Fruit fly (Drosophila melanogaster) whole organism, pupa: ENCODE data around the gene ND-39.

Experiments
- CG10348 ChIP-seq: fragments of 200-800 bp; sonication (Bioruptor generic); IDR thresholded peaks from 2 replicates; pipeline ENCODE4 v1.3.6; 2022; ENCODE audit warnings: missing biosample characterization, missing genetic modification characterization
- CG12605 ChIP-seq: fragments of 200-800 bp; sonication (Bioruptor generic); IDR thresholded peaks from 2 replicates; pipeline ENCODE4 v1.3.6; 2022; ENCODE audit warnings: missing biosample characterization, missing genetic modification characterization
- CG13204 ChIP-seq: fragments of 200-800 bp; sonication (Bioruptor generic); optimal IDR thresholded peaks from 2 replicates; lab custom pipeline; 2018; ENCODE audit warnings: missing biosample characterization, mild to moderate bottlenecking, missing genetic modification characterization, moderate library complexity
- CG14655 ChIP-seq: fragments of 200-800 bp; sonication (Bioruptor generic); optimal IDR thresholded peaks from 3 replicates; lab custom pipeline; 2017; ENCODE audit warnings: mild to moderate bottlenecking, missing biosample characterization, missing genetic modification reagents, missing genetic modification characterization
- CG15710 ChIP-seq: fragments of 200-800 bp; sonication (Bioruptor generic); optimal IDR thresholded peaks from 2 replicates; lab custom pipeline; 2018; ENCODE audit warnings: missing biosample characterization, mild to moderate bottlenecking, missing genetic modification characterization, moderate library complexity
- CG17806 ChIP-seq: fragments of 200-800 bp; sonication (Bioruptor generic); optimal IDR thresholded peaks from 2 replicates; lab custom pipeline; 2018; ENCODE audit warnings: missing biosample characterization, mild to moderate bottlenecking, missing genetic modification characterization, moderate library complexity
- CG32121 ChIP-seq: fragments of 200-800 bp; sonication (Bioruptor generic); IDR thresholded peaks from 2 replicates; pipeline ENCODE4 v1.3.6; 2022; ENCODE audit warnings: missing biosample characterization, missing genetic modification characterization
- CG34367 ChIP-seq: fragments of 200-800 bp; sonication (Bioruptor generic); optimal IDR thresholded peaks from 2 replicates; lab custom pipeline; 2018; ENCODE audit warnings: missing biosample characterization, mild to moderate bottlenecking, missing genetic modification characterization
- CG4496 ChIP-seq: fragments of 200-800 bp; sonication (Bioruptor generic); IDR thresholded peaks from 3 replicates; pipeline ENCODE4 v1.3.6; 2022; ENCODE audit warnings: missing biosample characterization, missing genetic modification characterization
- CG8159 ChIP-seq: fragments of 200-800 bp; sonication (Bioruptor generic); optimal IDR thresholded peaks from 3 replicates; lab custom pipeline; 2018; ENCODE audit warnings: missing biosample characterization, mild to moderate bottlenecking, missing genetic modification characterization, moderate library complexity
- CG8301 ChIP-seq: fragments of 200-800 bp; sonication (Bioruptor generic); optimal IDR thresholded peaks from 2 replicates; lab custom pipeline; 2018; ENCODE audit warnings: missing biosample characterization, mild to moderate bottlenecking, missing genetic modification characterization
- CG9948 ChIP-seq: fragments of 200-800 bp; sonication (Bioruptor generic); optimal IDR thresholded peaks from 2 replicates; lab custom pipeline; 2018; ENCODE audit warnings: missing biosample characterization, mild to moderate bottlenecking, missing genetic modification characterization, moderate library complexity
- D1 ChIP-seq: fragments of 200-800 bp; sonication (Bioruptor generic); optimal IDR thresholded peaks from 2 replicates; lab custom pipeline; 2018; ENCODE audit warnings: missing biosample characterization, mild to moderate bottlenecking, missing genetic modification characterization, moderate library complexity
- EcR ChIP-seq: fragments of 200-800 bp; sonication (Bioruptor generic); optimal IDR thresholded peaks from 3 replicates; lab custom pipeline; 2019; ENCODE audit warnings: missing biosample characterization, missing genetic modification characterization, mild to moderate bottlenecking, moderate library complexity, missing genetic modification reagents
- Ets98B ChIP-seq: fragments of 200-800 bp; sonication (Bioruptor generic); IDR thresholded peaks from 2 replicates; pipeline ENCODE4 v1.3.6; 2022; ENCODE audit warnings: missing biosample characterization, missing genetic modification characterization
- Pif1A ChIP-seq: fragments of 200-800 bp; sonication (Bioruptor generic); optimal IDR thresholded peaks from 3 replicates; lab custom pipeline; 2016; ENCODE audit warnings: missing biosample characterization, missing genetic modification characterization
- Pif1B ChIP-seq: fragments of 200-800 bp; sonication (Bioruptor generic); optimal IDR thresholded peaks from 3 replicates; lab custom pipeline; 2016; ENCODE audit warnings: missing biosample characterization, missing genetic modification characterization
- Snoo ChIP-seq: fragments of 200-800 bp; sonication (Bioruptor generic); optimal IDR thresholded peaks from 3 replicates; lab custom pipeline; 2017; ENCODE audit warnings: missing biosample characterization, mild to moderate bottlenecking, missing genetic modification characterization, inconsistent platforms
- fd96Ca ChIP-seq: fragments of 200-800 bp; sonication (Bioruptor generic); IDR thresholded peaks from 3 replicates; pipeline ENCODE4 v1.3.6; 2022; ENCODE audit warnings: missing biosample characterization, missing genetic modification characterization
- gl ChIP-seq: fragments of 200-800 bp; sonication (Bioruptor generic); optimal IDR thresholded peaks from 2 replicates; lab custom pipeline; 2018; ENCODE audit warnings: missing biosample characterization, mild to moderate bottlenecking, missing genetic modification characterization
- rn ChIP-seq: fragments of 200-800 bp; sonication (Bioruptor generic); IDR thresholded peaks from 2 replicates; pipeline ENCODE4 v1.3.6; 2022; ENCODE audit warnings: missing biosample characterization, missing genetic modification characterization

Gene ND-39

dm6 chr3L:20493417-20494261, 1.8 kb downstream of the ND-39 start:
- TF ChIP-seq CG14655 (peak; percentile 85), CG8159 (tag; lab: Kevin White, UChicago) (peak; percentile 90), CG34367 (tag; lab: Kevin White, UChicago) (peak; percentile 83), gl (tag; lab: Kevin White, UChicago) (peak; percentile 18), Snoo (tag; lab: Kevin White, UChicago) (peak; percentile 89), CG12605 (GFP tag; lab: Robert Waterston, UW) (peak; percentile 88), CG15710 (peak; percentile 89), fd96Ca (GFP tag; lab: Robert Waterston, UW) (no peak), CG17806 (tag; lab: Kevin White, UChicago) (peak; percentile 85), Pif1B (GFP tag; lab: Kevin White, UChicago) (peak; percentile 84), CG9948 (peak; percentile 81), rn (GFP tag; lab: Robert Waterston, UW) (0 out of 2 replicates have a peak, but pooled peaks have one; percentile 35), D1 (tag; lab: Kevin White, UChicago) (peak; percentile 67), CG13204 (no peak), CG8301 (peak; percentile 82), CG32121 (GFP tag; lab: Robert Waterston, UW) (peak; percentile 92), Pif1A (GFP tag; lab: Kevin White, UChicago) (peak; percentile 83), Ets98B (GFP tag; lab: Robert Waterston, UW) (peak; percentile 87), CG10348 (GFP tag; lab: Robert Waterston, UW) (0 out of 2 replicates have a peak, but pooled peaks have one; percentile 7), CG4496 (GFP tag; lab: Robert Waterston, UW) (peak; percentile 86), EcR (GFP tag; lab: Kevin White, UChicago) (peak; percentile 36)

dm6 chr3L:20494262-20494601, 2.4 kb downstream of the ND-39 start:
- TF ChIP-seq CG4496 (GFP tag; lab: Robert Waterston, UW) = no peak
- TF ChIP-seq Ets98B (GFP tag; lab: Robert Waterston, UW) = peak; percentile 24
- TF ChIP-seq CG34367 (tag; lab: Kevin White, UChicago) = no peak
- TF ChIP-seq Pif1A (GFP tag; lab: Kevin White, UChicago) = no peak
- no peak for TF ChIP-seq CG15710
- TF ChIP-seq CG8159 (tag; lab: Kevin White, UChicago) = no peak
- no peak for TF ChIP-seq CG9948
- TF ChIP-seq CG14655 = no peak
- TF ChIP-seq CG12605 (GFP tag; lab: Robert Waterston, UW) = no peak
- peak; percentile 23; the same call in 1 of the 2 replicates for TF ChIP-seq CG32121 (GFP tag; lab: Robert Waterston, UW)
- no peak for TF ChIP-seq D1 (tag; lab: Kevin White, UChicago)
- TF ChIP-seq EcR (GFP tag; lab: Kevin White, UChicago) = no peak
- TF ChIP-seq fd96Ca (GFP tag; lab: Robert Waterston, UW) = no peak
- no peak for TF ChIP-seq gl (tag; lab: Kevin White, UChicago)
- TF ChIP-seq CG8301 = peak; percentile 7
- TF ChIP-seq CG10348 (GFP tag; lab: Robert Waterston, UW) = no peak
- no peak for TF ChIP-seq CG13204
- no peak for TF ChIP-seq CG17806 (tag; lab: Kevin White, UChicago)
- no peak for TF ChIP-seq Pif1B (GFP tag; lab: Kevin White, UChicago)

- no peak for TF ChIP-seq D1 (tag; lab: Kevin White, UChicago)
- TF ChIP-seq CG34367 (tag; lab: Kevin White, UChicago) = no peak
- no peak for TF ChIP-seq CG4496 (GFP tag; lab: Robert Waterston, UW)
- no peak for TF ChIP-seq CG8159 (tag; lab: Kevin White, UChicago)
- no peak for TF ChIP-seq Snoo (tag; lab: Kevin White, UChicago)
- no peak for TF ChIP-seq Ets98B (GFP tag; lab: Robert Waterston, UW)
- TF ChIP-seq CG8301 = no peak
- TF ChIP-seq gl (tag; lab: Kevin White, UChicago) = no peak
- TF ChIP-seq CG32121 (GFP tag; lab: Robert Waterston, UW) = no peak
- TF ChIP-seq CG9948 = no peak
Observed at dm6 chr3L:20494780-20495591, 3.1 kb downstream of the ND-39 start, which contains the start of gene ZnT77C. ZnT77C (minus strand) TSS chr3L:20494921.

DNA sequence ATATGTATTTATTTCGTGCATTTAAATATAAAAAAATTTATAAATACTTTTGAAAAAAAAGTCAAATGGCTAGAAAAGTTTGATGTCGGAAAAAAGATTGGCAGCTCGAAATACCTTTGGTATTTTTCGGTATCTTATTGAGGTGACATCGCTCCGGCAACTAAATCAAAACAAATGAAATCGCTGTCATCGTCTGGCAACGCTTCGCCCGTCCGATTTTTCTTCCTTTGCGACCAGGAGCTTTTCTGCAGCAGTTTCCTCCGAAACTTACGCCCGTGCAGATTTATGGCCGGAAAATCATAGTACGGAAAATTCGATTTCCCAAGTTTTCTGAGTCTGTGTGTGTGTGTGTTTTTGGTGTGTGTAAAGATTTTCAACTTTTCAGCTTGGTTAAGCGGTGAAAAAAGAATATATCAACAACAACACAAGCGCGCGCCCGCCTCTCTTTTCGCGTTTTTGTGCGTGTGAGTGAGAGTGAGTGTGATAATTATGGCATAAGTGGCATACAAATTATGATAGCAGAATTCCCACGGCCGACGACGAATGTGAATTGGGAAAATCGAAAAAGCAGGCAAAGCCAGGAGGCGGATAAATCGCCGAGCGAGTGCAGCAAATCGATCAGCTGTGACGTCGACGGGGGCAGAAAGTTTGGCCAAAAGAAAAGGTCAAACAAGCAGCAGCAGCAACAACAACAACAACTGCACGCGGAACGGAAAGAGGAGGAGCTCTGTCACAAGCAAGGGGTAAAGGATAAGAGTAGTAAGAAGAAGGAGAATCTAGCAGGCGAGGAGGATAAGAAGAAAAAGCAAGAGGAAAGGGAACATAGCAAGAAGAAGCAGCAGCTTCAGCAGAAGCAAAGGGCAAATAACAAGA, 5.5 kb downstream of the ND-39 start, which contains the start of gene CG32425:
CG32425 (plus strand) TSS at position 200 of the 873 bp plus-strand sequence.
- TF ChIP-seq CG10348 (GFP tag; lab: Robert Waterston, UW) = no peak
- no peak for TF ChIP-seq rn (GFP tag; lab: Robert Waterston, UW)
- TF ChIP-seq CG34367 (tag; lab: Kevin White, UChicago) = no peak
- peak; percentile 1 for TF ChIP-seq CG17806 (tag; lab: Kevin White, UChicago)
- peak; percentile 32 for TF ChIP-seq EcR (GFP tag; lab: Kevin White, UChicago)
- no peak for TF ChIP-seq D1 (tag; lab: Kevin White, UChicago)
- TF ChIP-seq gl (tag; lab: Kevin White, UChicago) = peak; percentile 26
- peak; percentile 61; the same call in 1 of the 3 replicates for TF ChIP-seq CG4496 (GFP tag; lab: Robert Waterston, UW)
- TF ChIP-seq Ets98B (GFP tag; lab: Robert Waterston, UW) = 0 out of 2 replicates have a peak, but pooled peaks have one; percentile 19
